Worm (Caenorhabditis elegans): ENCODE measurements around the gene calf-1.

calf-1 gene

DNA sequence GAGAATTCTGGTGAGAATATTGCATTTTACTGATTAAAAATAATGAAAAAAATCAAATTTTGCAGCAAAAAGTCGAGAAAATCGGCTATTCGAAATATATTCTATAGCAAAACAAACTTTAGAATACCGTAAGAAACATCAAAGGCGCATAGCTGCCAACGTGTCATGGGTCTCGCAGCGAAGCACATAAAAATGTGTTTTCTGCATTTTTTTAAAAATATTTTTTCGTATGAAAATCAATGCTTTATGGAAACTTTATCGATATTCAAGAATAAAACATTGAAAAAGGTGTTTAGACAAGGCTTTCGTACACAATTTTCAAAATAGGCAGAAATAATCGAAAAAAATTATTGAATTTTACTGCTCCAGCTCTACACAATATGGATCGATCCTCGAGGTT is 2.4 kb downstream of the calf-1 start:
- TF ChIP-seq zip-8 (tag; optimal IDR thresholded peaks at IDR 0.05) (no peak), elt-1 (tag; optimal IDR thresholded peaks at IDR 0.05; ENCODE audit: borderline replicate concordance, insufficient read depth) (no peak), flh-1 (GFP tag; optimal IDR thresholded peaks at IDR 0.05) (no peak), hlh-1 (tag; optimal IDR thresholded peaks at IDR 0.05) (no peak), nhr-237 (tag; optimal IDR thresholded peaks at IDR 0.05) (no peak)

DNA sequence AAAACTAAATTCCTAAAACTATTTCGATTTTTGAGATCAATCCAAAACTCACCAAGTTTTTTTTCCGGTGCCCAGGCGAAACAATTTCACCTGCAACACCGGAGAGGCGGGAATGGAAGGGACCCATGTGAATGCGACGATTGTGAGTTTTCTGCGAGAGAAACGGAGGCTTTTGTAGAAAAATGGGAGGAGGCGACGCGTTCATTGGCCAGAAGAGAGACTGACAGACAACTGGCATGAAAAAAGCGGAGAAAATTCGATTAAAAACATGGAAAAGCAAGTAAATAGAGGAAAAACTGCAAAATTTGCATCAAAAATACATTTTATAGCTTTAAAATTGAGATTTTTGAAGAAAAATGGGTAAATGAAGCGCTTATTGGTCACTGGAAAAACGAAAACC is 3.1 kb downstream of the calf-1 start, which contains the start of gene B0250.7:
Gene B0250.7, minus strand, starts transcription at position 232 of the 400 bp plus-strand sequence.
- peak; percentile 76 for TF ChIP-seq lsy-2 (tag; optimal IDR thresholded peaks at IDR 0.05)
- no peak for TF ChIP-seq lin-13 (tag; optimal IDR thresholded peaks at IDR 0.05)

DNA sequence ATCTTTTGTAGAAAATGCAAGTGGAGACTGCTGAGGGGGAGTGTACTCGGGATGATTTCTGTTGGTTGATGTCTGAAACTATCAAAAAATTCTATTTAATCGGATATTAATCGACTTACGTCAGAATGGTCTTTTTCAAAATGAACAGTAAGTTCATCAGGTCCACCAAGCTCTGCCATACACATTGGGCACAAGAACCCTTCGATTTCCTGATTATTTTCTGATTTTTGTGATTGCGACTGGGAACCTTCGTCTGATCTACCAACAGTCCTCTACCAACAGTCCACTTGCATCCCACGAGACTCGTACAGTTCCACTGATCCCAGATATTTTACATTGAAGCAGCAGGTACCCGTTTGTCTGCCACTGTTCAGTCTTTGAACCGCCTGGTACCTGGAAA is 3.9 kb downstream of the calf-1 start:
- TF ChIP-seq sem-2 (GFP tag; optimal IDR thresholded peaks at IDR 0.05) (no peak), sptf-1 (tag; optimal IDR thresholded peaks at IDR 0.05) (no peak), nhr-2 (tag; optimal IDR thresholded peaks at IDR 0.05) (no peak), M03D4.4 (tag; optimal IDR thresholded peaks at IDR 0.05) (no peak), ztf-11 (tag; optimal IDR thresholded peaks at IDR 0.05) (no peak), snpc-4 (tag; optimal IDR thresholded peaks at IDR 0.05) (no peak), unc-62 (GFP tag; optimal IDR thresholded peaks at IDR 0.05) (no peak), lin-13 (tag; optimal IDR thresholded peaks at IDR 0.05) (no peak), nhr-237 (tag; optimal IDR thresholded peaks at IDR 0.05) (no peak), nhr-76 (tag; optimal IDR thresholded peaks at IDR 0.05) (no peak), pha-4 (tag; optimal IDR thresholded peaks at IDR 0.05) (no peak), mab-5 (tag; optimal IDR thresholded peaks at IDR 0.05) (no peak), ceh-83 (GFP tag; optimal IDR thresholded peaks at IDR 0.05) (no peak)

DNA sequence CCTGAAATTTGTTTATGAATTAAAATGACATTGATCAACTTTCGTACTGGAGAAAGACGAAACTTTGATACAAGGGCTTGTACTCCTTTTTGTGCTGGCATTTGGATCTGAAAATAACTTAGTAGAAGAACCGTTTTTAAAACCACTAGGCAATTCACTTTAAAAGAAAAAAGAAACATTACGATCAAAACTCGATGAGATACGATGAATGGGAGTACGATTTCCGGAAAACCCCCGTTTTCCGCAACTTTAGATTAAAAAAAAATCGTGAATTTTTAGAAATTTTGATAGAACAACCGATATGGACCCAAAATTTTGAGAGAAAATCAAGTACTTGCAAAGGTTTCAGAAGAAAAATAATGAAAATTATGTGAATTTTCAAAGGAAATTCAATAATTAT is 8.5 kb downstream of the calf-1 start, which contains the start of gene B0250.8:
Gene B0250.8, minus strand, starts transcription at position 101 of the 400 bp plus-strand sequence.
- no peak for TF ChIP-seq mab-5 (tag; optimal IDR thresholded peaks at IDR 0.05)
- no peak for TF ChIP-seq nhr-2 (tag; optimal IDR thresholded peaks at IDR 0.05)
- TF ChIP-seq ceh-39 (tag; optimal IDR thresholded peaks at IDR 0.05) = no peak
- TF ChIP-seq ces-1 (GFP tag; optimal IDR thresholded peaks at IDR 0.05) = no peak
- no peak for TF ChIP-seq snpc-4 (tag; optimal IDR thresholded peaks at IDR 0.05)
- TF ChIP-seq unc-120 (tag; optimal IDR thresholded peaks at IDR 0.05; ENCODE audit: poor library complexity, severe bottlenecking) = no peak
- no peak for TF ChIP-seq mep-1 (tag; optimal IDR thresholded peaks at IDR 0.05)
- TF ChIP-seq ceh-83 (GFP tag; optimal IDR thresholded peaks at IDR 0.05) = no peak
- TF ChIP-seq nhr-237 (tag; optimal IDR thresholded peaks at IDR 0.05) = no peak
- TF ChIP-seq ham-2 (GFP tag; optimal IDR thresholded peaks at IDR 0.05) = no peak
- no peak for TF ChIP-seq elt-1 (tag; optimal IDR thresholded peaks at IDR 0.05; ENCODE audit: borderline replicate concordance, insufficient read depth)
- TF ChIP-seq sptf-1 (tag; optimal IDR thresholded peaks at IDR 0.05) = no peak
- no peak for TF ChIP-seq lsy-2 (tag; optimal IDR thresholded peaks at IDR 0.05)
- no peak for TF ChIP-seq zip-8 (tag; optimal IDR thresholded peaks at IDR 0.05)

DNA sequence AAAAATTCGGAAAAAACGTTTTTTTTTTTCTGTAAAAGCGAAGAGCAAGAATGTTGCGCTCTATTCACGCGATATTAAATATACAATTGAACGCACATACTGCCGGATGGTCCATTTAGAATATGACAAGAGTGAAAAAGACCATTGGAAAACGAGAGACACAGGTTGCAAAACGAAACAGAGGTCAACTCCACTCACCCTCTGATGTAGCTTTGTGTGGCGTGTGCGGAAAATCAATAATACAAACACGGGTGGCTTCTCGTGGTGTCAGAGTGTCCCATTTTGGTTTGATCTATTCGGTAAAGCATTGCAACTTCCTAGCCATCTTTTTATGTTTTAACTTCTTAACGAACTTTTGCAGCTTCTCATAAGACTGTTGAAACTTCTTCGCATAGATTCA is 14.1 kb downstream of the calf-1 start:
- TF ChIP-seq lsy-2 (tag; optimal IDR thresholded peaks at IDR 0.05) (no peak), unc-120 (tag; optimal IDR thresholded peaks at IDR 0.05; ENCODE audit: poor library complexity, severe bottlenecking) (peak; percentile 7), sptf-1 (tag; optimal IDR thresholded peaks at IDR 0.05) (no peak), ces-1 (GFP tag; optimal IDR thresholded peaks at IDR 0.05) (peak; percentile 37), sem-2 (GFP tag; optimal IDR thresholded peaks at IDR 0.05) (no peak), blmp-1 (tag; optimal IDR thresholded peaks at IDR 0.05) (no peak), nhr-76 (tag; optimal IDR thresholded peaks at IDR 0.05) (no peak), hlh-1 (tag; optimal IDR thresholded peaks at IDR 0.05) (no peak), ham-2 (GFP tag; optimal IDR thresholded peaks at IDR 0.05) (no peak)

DNA sequence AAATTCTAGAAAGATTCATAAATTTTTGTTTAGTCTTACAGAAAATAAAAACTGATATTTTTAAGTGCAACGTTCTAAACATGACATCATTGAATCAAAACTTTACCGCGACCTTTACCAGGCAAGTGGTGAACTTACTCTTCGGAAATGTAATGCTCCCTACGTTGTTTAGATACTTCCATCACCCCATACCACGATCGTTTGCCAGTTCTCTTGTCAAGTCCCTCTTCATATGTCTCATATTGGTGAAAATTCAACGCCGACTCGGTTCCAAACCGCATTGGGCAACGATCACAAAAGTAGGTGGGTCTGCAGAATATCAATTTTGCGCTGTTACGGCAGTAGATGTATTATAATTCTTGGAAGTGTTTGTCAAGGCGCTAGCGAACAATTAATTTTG is 18.1 kb downstream of the calf-1 start, which contains the start of gene B0250.18:
Gene B0250.18, minus strand, starts transcription at position 101 of the 400 bp plus-strand sequence.
- TF ChIP-seq ham-2 (GFP tag; optimal IDR thresholded peaks at IDR 0.05) (no peak), mep-1 (tag; optimal IDR thresholded peaks at IDR 0.05) (no peak), nhr-2 (tag; optimal IDR thresholded peaks at IDR 0.05) (no peak), cnd-1 (tag; optimal IDR thresholded peaks at IDR 0.05) (no peak), nhr-28 (tag; optimal IDR thresholded peaks at IDR 0.05) (no peak), mab-5 (tag; optimal IDR thresholded peaks at IDR 0.05) (no peak), unc-39 (tag; optimal IDR thresholded peaks at IDR 0.05) (no peak), nhr-76 (tag; optimal IDR thresholded peaks at IDR 0.05) (no peak)

DNA sequence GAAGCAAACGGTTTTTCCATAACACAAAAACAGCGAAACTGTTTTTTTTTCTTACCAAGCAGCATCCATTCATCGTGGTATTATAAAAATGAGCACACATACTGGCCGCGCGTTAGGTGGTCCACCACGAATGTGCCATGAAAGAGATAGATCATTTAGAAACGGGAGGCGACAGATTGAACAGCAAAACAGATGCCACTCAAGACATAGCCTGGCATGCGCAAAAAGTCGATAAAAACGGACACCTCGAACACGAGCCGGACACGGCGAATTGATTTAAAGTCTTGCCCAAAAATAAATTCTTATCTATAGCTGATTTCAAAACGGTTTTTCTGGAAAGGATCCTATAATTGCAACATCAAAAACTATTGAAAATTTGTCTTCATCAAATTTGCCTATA is 21.7 kb downstream of the calf-1 start:
- TF ChIP-seq hlh-1 (tag; optimal IDR thresholded peaks at IDR 0.05) = peak; percentile 53
- TF ChIP-seq cnd-1 (tag; optimal IDR thresholded peaks at IDR 0.05) = peak; percentile 40
- TF ChIP-seq ceh-83 (GFP tag; optimal IDR thresholded peaks at IDR 0.05) = no peak
- peak; percentile 3 for TF ChIP-seq ces-1 (GFP tag; optimal IDR thresholded peaks at IDR 0.05)
- TF ChIP-seq sptf-1 (tag; optimal IDR thresholded peaks at IDR 0.05) = peak; percentile 30
- TF ChIP-seq unc-120 (tag; optimal IDR thresholded peaks at IDR 0.05; ENCODE audit: poor library complexity, severe bottlenecking) = no peak
- peak; percentile 44 for TF ChIP-seq mls-2 (tag; optimal IDR thresholded peaks at IDR 0.05)
- TF ChIP-seq snpc-4 (tag; optimal IDR thresholded peaks at IDR 0.05) = no peak
- TF ChIP-seq flh-1 (GFP tag; optimal IDR thresholded peaks at IDR 0.05) = no peak
- no peak for TF ChIP-seq unc-39 (tag; optimal IDR thresholded peaks at IDR 0.05)
- TF ChIP-seq ceh-39 (tag; optimal IDR thresholded peaks at IDR 0.05) = no peak
- no peak for TF ChIP-seq nhr-237 (tag; optimal IDR thresholded peaks at IDR 0.05)
- TF ChIP-seq lin-13 (tag; optimal IDR thresholded peaks at IDR 0.05) = no peak
- TF ChIP-seq pha-4 (tag; optimal IDR thresholded peaks at IDR 0.05) = no peak
